Worm (Caenorhabditis elegans) whole organism, L4 larva: ENCODE data around the gene otpl-1.

Source experiments
- F10B5.3 ChIP-seq: sonication (generic microtip); optimal IDR thresholded peaks from 2 replicates; lab custom pipeline; 2016; ENCODE audit warnings: mild to moderate bottlenecking, missing genetic modification characterization, missing compliant biosample characterization
- F37D6.2 ChIP-seq: sonication (generic microtip); optimal IDR thresholded peaks from 2 replicates; lab custom pipeline; 2016; ENCODE audit warnings: mild to moderate bottlenecking, missing genetic modification characterization, missing compliant biosample characterization
- F49E8.2 ChIP-seq: sonication (generic microtip); optimal IDR thresholded peaks from 2 replicates; lab custom pipeline; 2016; ENCODE audit warnings: missing compliant biosample characterization, mild to moderate bottlenecking, missing genetic modification characterization, borderline replicate concordance
- R02D3.7 ChIP-seq: fragments of 150-350 bp; sonication (generic microtip); optimal IDR thresholded peaks from 3 replicates; lab custom pipeline; 2014; ENCODE audit warnings: missing biosample characterization, missing genetic modification characterization
- Y105C5A.15 ChIP-seq: fragments of 200-800 bp; sonication (Bioruptor generic); IDR thresholded peaks from 2 replicates; pipeline ENCODE4 v1.3.6; 2022; ENCODE audit warnings: missing genetic modification characterization, missing compliant biosample characterization
- Y5F2A.4 ChIP-seq: fragments of 200-800 bp; sonication (Bioruptor generic); optimal IDR thresholded peaks from 2 replicates; lab custom pipeline; 2018; ENCODE audit warnings: mild to moderate bottlenecking, missing genetic modification characterization, missing compliant biosample characterization
- ZK337.2 ChIP-seq: fragments of 200-800 bp; sonication (Bioruptor generic); IDR thresholded peaks from 2 replicates; pipeline ENCODE4 v1.3.6; 2022; ENCODE audit warnings: missing genetic modification reagents, missing genetic modification characterization, missing compliant biosample characterization
- ama-1 ChIP-seq: fragments of 150-350 bp; optimal IDR thresholded peaks from 2 replicates; lab custom pipeline; 2014; ENCODE audit warnings: inconsistent platforms, mixed read lengths
- arid-1 ChIP-seq: fragments of 200-800 bp; sonication (Bioruptor generic); conservative IDR thresholded peaks from 2 replicates; pipeline ENCODE4 v1.3.6; 2022; ENCODE audit warnings: missing genetic modification reagents, missing genetic modification characterization, missing compliant biosample characterization
- ceh-32 ChIP-seq: sonication (generic microtip); optimal IDR thresholded peaks from 2 replicates; lab custom pipeline; 2016; ENCODE audit warnings: mild to moderate bottlenecking, missing genetic modification characterization, missing compliant biosample characterization; ENCODE audit not compliant: poor library complexity
- ceh-44 ChIP-seq: fragments of 200-800 bp; sonication (Bioruptor generic); IDR thresholded peaks from 2 replicates; pipeline ENCODE4 v1.3.6; 2022; ENCODE audit warnings: missing genetic modification reagents, missing genetic modification characterization, missing compliant biosample characterization
- ceh-82 ChIP-seq: sonication (generic microtip); optimal IDR thresholded peaks from 2 replicates; lab custom pipeline; 2017; ENCODE audit warnings: missing biosample characterization, missing genetic modification characterization
- ctbp-1 ChIP-seq: fragments of 200-800 bp; sonication (Bioruptor generic); IDR thresholded peaks from 2 replicates; pipeline ENCODE4 v1.3.6; 2022; ENCODE audit warnings: missing genetic modification reagents, missing genetic modification characterization, missing compliant biosample characterization
- daf-16 ChIP-seq, 3 experiments: sonication (generic microtip); optimal IDR thresholded peaks; 2 replicates each; lab custom pipeline; 2016 to 2017; ENCODE audit warnings: missing genetic modification characterization in 3 of 3, missing genetic modification reagents in 3 of 3, mild to moderate bottlenecking in 2 of 3, missing compliant biosample characterization in 2 of 3, missing biosample characterization in 1 of 3, moderate library complexity in 1 of 3
- daf-19 ChIP-seq: fragments of 200-800 bp; sonication (Bioruptor generic); conservative IDR thresholded peaks from 2 replicates; pipeline ENCODE4 v1.3.6; 2022; ENCODE audit warnings: missing genetic modification characterization, missing compliant biosample characterization
- daf-8 ChIP-seq: fragments of 200-800 bp; sonication (Bioruptor generic); IDR thresholded peaks from 2 replicates; pipeline ENCODE4 v1.3.6; 2022; ENCODE audit warnings: missing genetic modification characterization, missing compliant biosample characterization
- dmd-9 ChIP-seq: fragments of 200-800 bp; sonication (Bioruptor generic); IDR thresholded peaks from 2 replicates; pipeline ENCODE4 v1.3.6; 2022; ENCODE audit warnings: missing genetic modification reagents, missing genetic modification characterization, missing compliant biosample characterization
- dpl-1 ChIP-seq: fragments of 150-350 bp; optimal IDR thresholded peaks from 2 replicates; lab custom pipeline; 2014; ENCODE audit warnings: missing biosample characterization, missing genetic modification reagents, missing genetic modification characterization
- duxl-1 ChIP-seq: sonication (generic microtip); optimal IDR thresholded peaks from 2 replicates; lab custom pipeline; 2016; ENCODE audit warnings: mild to moderate bottlenecking, missing genetic modification characterization, moderate library complexity, missing compliant biosample characterization; ENCODE audit not compliant: poor library complexity
- fos-1 ChIP-seq: fragments of 150-350 bp; optimal IDR thresholded peaks from 2 replicates; lab custom pipeline; 2014; ENCODE audit warnings: missing biosample characterization, missing genetic modification characterization
- hif-1 ChIP-seq, 2 experiments: sonication (generic microtip); optimal IDR thresholded peaks; 2 replicates each; lab custom pipeline; 2016 to 2017; ENCODE audit warnings: missing compliant biosample characterization in 2 of 2, missing genetic modification characterization in 2 of 2, missing genetic modification reagents in 2 of 2, missing genotype in 2 of 2, mild to moderate bottlenecking in 1 of 2
- hlh-11 ChIP-seq: fragments of 200-800 bp; sonication (Bioruptor generic); optimal IDR thresholded peaks from 2 replicates; lab custom pipeline; 2018; ENCODE audit warnings: mild to moderate bottlenecking, missing genetic modification characterization, missing compliant biosample characterization
- hlh-30 ChIP-seq: sonication (generic microtip); optimal IDR thresholded peaks from 2 replicates; lab custom pipeline; 2017; ENCODE audit warnings: antibody characterized with exemption, mild to moderate bottlenecking, missing genetic modification characterization, missing compliant biosample characterization; ENCODE audit not compliant: insufficient read depth
- lim-7 ChIP-seq: fragments of 200-800 bp; sonication (Bioruptor generic); IDR thresholded peaks from 2 replicates; pipeline ENCODE4 v1.3.6; 2022; ENCODE audit warnings: missing genetic modification characterization, missing compliant biosample characterization
- lin-1 ChIP-seq: fragments of 200-800 bp; sonication (Bioruptor generic); IDR thresholded peaks from 2 replicates; pipeline ENCODE4 v1.3.6; 2022; ENCODE audit warnings: missing genetic modification reagents, missing genetic modification characterization, missing compliant biosample characterization
- lin-29 ChIP-seq: fragments of 200-800 bp; sonication (Bioruptor generic); IDR thresholded peaks from 2 replicates; pipeline ENCODE4 v1.3.6; 2022; ENCODE audit warnings: missing genetic modification reagents, missing genetic modification characterization, missing compliant biosample characterization
- lin-39 ChIP-seq: fragments of 150-350 bp; optimal IDR thresholded peaks from 2 replicates; lab custom pipeline; 2014; ENCODE audit warnings: missing biosample characterization, missing genetic modification reagents, missing genetic modification characterization
- lsy-2 ChIP-seq, 2 experiments: fragments of 150-350 bp in 1 of 2; sonication (generic microtip) in 1 of 2; optimal IDR thresholded peaks; 2 replicates each; lab custom pipeline; 2014 to 2017; ENCODE audit warnings: missing biosample characterization in 2 of 2, missing genetic modification characterization in 2 of 2
- madf-5 ChIP-seq, 2 experiments: fragments of 200-800 bp; sonication (Bioruptor generic); IDR thresholded peaks; 2 replicates each; pipeline ENCODE4 v1.3.6; 2022; ENCODE audit warnings: missing compliant biosample characterization in 2 of 2, missing genetic modification characterization in 2 of 2
- madf-9 ChIP-seq: fragments of 200-800 bp; sonication (Bioruptor generic); conservative IDR thresholded peaks from 2 replicates; pipeline ENCODE4 v1.3.6; 2022; ENCODE audit warnings: missing genetic modification reagents, missing genetic modification characterization, missing compliant biosample characterization
- mdl-1 ChIP-seq, 2 experiments: fragments of 150-350 bp in 1 of 2; sonication (generic microtip) in 1 of 2; optimal IDR thresholded peaks; 2 replicates each; lab custom pipeline; 2014 to 2017; ENCODE audit warnings: missing biosample characterization in 2 of 2, missing genetic modification characterization in 2 of 2
- mdt-29 ChIP-seq: fragments of 200-800 bp; sonication (Bioruptor generic); IDR thresholded peaks from 2 replicates; pipeline ENCODE4 v1.3.6; 2022; ENCODE audit warnings: missing genetic modification reagents, missing genetic modification characterization, missing compliant biosample characterization
- mes-2 ChIP-seq: sonication (generic microtip); optimal IDR thresholded peaks from 2 replicates; lab custom pipeline; 2016; ENCODE audit warnings: missing genotype, mild to moderate bottlenecking, missing genetic modification characterization, missing compliant biosample characterization; ENCODE audit not compliant: poor library complexity, severe bottlenecking
- mxl-2 ChIP-seq: fragments of 200-800 bp; sonication (Bioruptor generic); conservative IDR thresholded peaks from 2 replicates; pipeline ENCODE4 v1.3.6; 2022; ENCODE audit warnings: missing genetic modification reagents, missing genetic modification characterization, missing compliant biosample characterization
- mxl-3 ChIP-seq: fragments of 200-800 bp; sonication (Bioruptor generic); optimal IDR thresholded peaks from 2 replicates; lab custom pipeline; 2018; ENCODE audit warnings: mild to moderate bottlenecking, missing genetic modification characterization, missing compliant biosample characterization
- nhr-102 ChIP-seq: sonication (generic microtip); optimal IDR thresholded peaks from 2 replicates; lab custom pipeline; 2016; ENCODE audit warnings: mild to moderate bottlenecking, missing genetic modification characterization, moderate library complexity, missing compliant biosample characterization
- nhr-237 ChIP-seq: sonication (generic microtip); optimal IDR thresholded peaks from 2 replicates; lab custom pipeline; 2017; ENCODE audit warnings: missing biosample characterization, missing genetic modification characterization
- nhr-76 ChIP-seq: fragments of 150-350 bp; optimal IDR thresholded peaks from 2 replicates; lab custom pipeline; 2014; ENCODE audit warnings: missing biosample characterization, missing genetic modification characterization
- rbr-2 ChIP-seq: sonication (generic microtip); optimal IDR thresholded peaks from 2 replicates; lab custom pipeline; 2016; ENCODE audit warnings: missing genotype, missing genetic modification characterization, missing compliant biosample characterization
- saeg-2 ChIP-seq: fragments of 200-800 bp; sonication (Bioruptor generic); IDR thresholded peaks from 2 replicates; pipeline ENCODE4 v1.3.6; 2022; ENCODE audit warnings: missing genetic modification reagents, missing genetic modification characterization, missing compliant biosample characterization
- set-16 ChIP-seq: fragments of 200-800 bp; sonication (Bioruptor generic); IDR thresholded peaks from 2 replicates; pipeline ENCODE4 v1.3.6; 2022; ENCODE audit warnings: missing genetic modification reagents, missing genetic modification characterization, missing compliant biosample characterization
- skn-1 ChIP-seq: fragments of 150-350 bp; optimal IDR thresholded peaks from 2 replicates; lab custom pipeline; 2014; ENCODE audit warnings: missing biosample characterization, missing genetic modification characterization
- spr-1 ChIP-seq: sonication (generic microtip); optimal IDR thresholded peaks from 2 replicates; lab custom pipeline; 2016; ENCODE audit warnings: mild to moderate bottlenecking, missing genetic modification characterization, missing compliant biosample characterization
- tra-1 ChIP-seq: fragments of 200-800 bp; sonication (Bioruptor generic); IDR thresholded peaks from 2 replicates; pipeline ENCODE4 v1.3.6; 2022; ENCODE audit warnings: missing genetic modification reagents, missing genetic modification characterization, missing compliant biosample characterization
- unc-130 ChIP-seq: sonication (generic microtip); optimal IDR thresholded peaks from 2 replicates; lab custom pipeline; 2016; ENCODE audit warnings: missing genetic modification reagents, missing genetic modification characterization, missing compliant biosample characterization

The otpl-1 gene

ce11 chrIV:3521710-3522109 lies 47.1 kb upstream of the otpl-1 start:
- TF ChIP-seq hif-1 (tag; optimal IDR thresholded peaks at IDR 0.05; lab: Kevin White, UChicago) (no peak), tra-1 (no peak), daf-16 (GFP tag; optimal IDR thresholded peaks at IDR 0.05; lab: Kevin White, UChicago) (no peak), daf-16 (tag; optimal IDR thresholded peaks at IDR 0.05; lab: Kevin White, UChicago) (no peak), Y5F2A.4 (no peak), mdt-29 (no peak), set-16 (GFP tag; lab: Robert Waterston, UW) (peak; percentile 12; the same call in 1 of the 2 replicates)

DNA sequence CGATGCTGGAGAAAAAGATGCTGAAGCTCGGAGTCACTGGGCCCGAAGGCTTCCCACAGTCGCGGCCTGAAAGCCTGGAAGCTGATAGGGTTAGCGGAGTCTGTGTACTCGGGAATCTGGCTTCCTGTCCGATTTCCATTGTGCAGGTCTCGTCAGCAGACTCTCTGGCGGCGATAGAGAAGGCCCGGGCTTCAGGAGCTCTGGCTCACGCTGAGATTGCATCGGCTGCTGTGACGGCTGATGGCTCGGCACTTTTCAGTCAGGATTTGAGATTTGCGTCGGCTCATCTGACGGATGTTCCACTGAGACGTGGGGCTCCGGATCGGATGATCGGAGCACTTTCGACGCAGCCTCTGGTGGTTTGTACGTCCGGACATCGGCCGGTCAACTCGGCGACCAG lies 45.4 kb upstream of the otpl-1 start:
- TF ChIP-seq dpl-1: no peak
- TF ChIP-seq duxl-1: no peak
- TF ChIP-seq ZK337.2 (GFP tag; lab: Robert Waterston, UW): no peak
- TF ChIP-seq ctbp-1 (GFP tag; lab: Robert Waterston, UW): no peak
- TF ChIP-seq set-16 (GFP tag; lab: Robert Waterston, UW): peak; percentile 88
- TF ChIP-seq lin-39: no peak
- TF ChIP-seq mes-2 (tag; lab: Kevin White, UChicago): no peak
- TF ChIP-seq, all 104 proteins: peak for 1

DNA sequence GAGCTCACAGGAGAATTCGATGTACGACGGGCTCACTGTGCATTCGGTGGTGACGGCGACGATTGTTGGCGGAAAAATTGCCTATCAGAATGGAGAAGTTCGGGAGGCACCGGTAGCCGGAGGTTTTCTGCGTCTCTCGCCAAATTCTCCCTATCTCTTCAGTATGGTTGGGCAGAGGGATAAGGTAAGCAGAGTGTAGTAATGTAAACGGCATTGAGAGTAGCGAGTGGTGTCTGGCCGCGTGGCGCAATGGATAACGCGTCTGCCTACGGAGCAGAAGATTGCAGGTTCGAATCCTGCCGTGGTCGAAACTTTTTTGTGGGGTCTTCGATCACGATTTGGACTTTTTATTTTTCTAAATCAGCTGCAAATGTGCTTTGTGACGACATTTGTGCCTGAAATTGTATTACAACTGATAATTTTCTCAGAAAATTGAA lies 44.2 kb upstream of the otpl-1 start:
- peak; percentile 82; the same call in 1 of the 2 replicates for TF ChIP-seq Y105C5A.15 (GFP tag; lab: Robert Waterston, UW)
- no peak for TF ChIP-seq R02D3.7 (tag; lab: Kevin White, UChicago)
- TF ChIP-seq skn-1 (tag; lab: Kevin White, UChicago): no peak
- TF ChIP-seq F37D6.2 (tag; lab: Kevin White, UChicago): peak; percentile 45
- TF ChIP-seq mdl-1 (tag; optimal IDR thresholded peaks at IDR 0.05; lab: Kevin White, UChicago): no peak
- TF ChIP-seq ctbp-1 (GFP tag; lab: Robert Waterston, UW): peak; percentile 81
- TF ChIP-seq rbr-2 (tag; lab: Kevin White, UChicago): peak; percentile 50
- peak; percentile 73; the same call in 1 of the 2 replicates for TF ChIP-seq lin-1 (GFP tag; lab: Robert Waterston, UW)
- TF ChIP-seq spr-1 (tag; lab: Kevin White, UChicago): peak; percentile 61
- TF ChIP-seq F49E8.2 (tag; lab: Kevin White, UChicago): peak; percentile 29
- peak in 1 of 2 experiments; percentile 72 for TF ChIP-seq daf-16 (GFP tag; optimal IDR thresholded peaks at IDR 0.05; lab: Kevin White, UChicago)
- peak; percentile 42 for TF ChIP-seq daf-16 (tag; optimal IDR thresholded peaks at IDR 0.05; lab: Kevin White, UChicago)
- TF ChIP-seq ceh-82 (tag; lab: Kevin White, UChicago): no peak
- TF ChIP-seq ceh-44 (GFP tag; lab: Robert Waterston, UW): peak; percentile 40; the same call in 1 of the 2 replicates
- TF ChIP-seq madf-9 (GFP tag; lab: Robert Waterston, UW): peak; percentile 79
- TF ChIP-seq ZK337.2 (GFP tag; lab: Robert Waterston, UW): peak; percentile 67; the same call in 1 of the 2 replicates
- peak; percentile 16 for TF ChIP-seq mxl-3 (GFP tag; lab: Kevin White, UChicago)
- 0 out of 2 replicates have a peak, but pooled peaks have one; percentile 16 for TF ChIP-seq saeg-2 (GFP tag; lab: Robert Waterston, UW)
- peak; percentile 78 for TF ChIP-seq daf-19
- TF ChIP-seq dpl-1: peak; percentile 3
- TF ChIP-seq arid-1 (GFP tag; lab: Robert Waterston, UW): peak; percentile 86; the same call in 1 of the 2 replicates
- TF ChIP-seq madf-5 (GFP tag; IDR thresholded peaks at IDR 0.05; lab: Robert Waterston, UW): peak; percentile 62 to 76; a peak in 2 of 4 replicates
- peak; percentile 27 for TF ChIP-seq hlh-11 (tag; lab: Kevin White, UChicago)
- TF ChIP-seq nhr-237 (tag; lab: Kevin White, UChicago): no peak
- no peak for TF ChIP-seq fos-1 (tag; lab: Kevin White, UChicago)
- TF ChIP-seq nhr-102 (tag; lab: Kevin White, UChicago): peak; percentile 32
- no peak for TF ChIP-seq F10B5.3 (tag; lab: Kevin White, UChicago)
- TF ChIP-seq nhr-76 (tag; lab: Kevin White, UChicago): no peak
- TF ChIP-seq ama-1 (lab: Kevin White, UChicago): no peak
- TF ChIP-seq mxl-2: peak; percentile 78
- TF ChIP-seq unc-130 (GFP tag; lab: Kevin White, UChicago): peak; percentile 49
- no peak for TF ChIP-seq lin-29 (GFP tag; lab: Robert Waterston, UW)
- TF ChIP-seq lsy-2 (tag; optimal IDR thresholded peaks at IDR 0.05; lab: Kevin White, UChicago): peak in 1 of 2 experiments; percentile 49
- 0 out of 2 replicates have a peak, but pooled peaks have one; percentile 25 for TF ChIP-seq daf-8
- peak; percentile 42; the same call in 1 of the 2 replicates for TF ChIP-seq dmd-9
- peak; percentile 39 for TF ChIP-seq hlh-30 (tag; lab: Kevin White, UChicago)
- TF ChIP-seq ceh-32 (tag; lab: Kevin White, UChicago): no peak
- peak; percentile 83 for TF ChIP-seq lim-7 (GFP tag; lab: Robert Waterston, UW)
